Fruit fly (Drosophila melanogaster): ENCODE measurements around the gene CG42680.
A peak's percentile ranks its signal among the peaks of the same experiment; 100 is the strongest.

Gene CG42680

DNA sequence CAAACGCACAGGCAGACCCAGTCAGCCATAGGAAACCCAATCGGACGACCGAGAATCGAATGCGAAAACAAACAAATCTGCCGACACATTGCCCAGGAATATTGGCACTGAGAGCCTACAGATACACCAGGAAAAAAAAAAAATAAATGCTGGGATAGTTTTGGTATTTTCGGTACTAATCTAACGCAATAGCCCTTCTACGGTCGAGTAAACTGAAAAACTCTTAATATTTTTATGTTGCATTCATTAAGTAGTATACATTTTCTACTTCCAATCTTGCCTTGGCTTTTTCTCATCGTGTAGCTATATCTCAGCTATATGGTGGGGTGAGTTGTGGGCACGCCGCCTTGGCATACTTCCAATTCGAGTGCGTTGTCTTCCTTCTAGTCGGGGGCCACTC is 31.6 kb upstream of the CG42680 start (continued):
- TF ChIP-seq CG13424 (tag; optimal IDR thresholded peaks at IDR 0.05) (no peak), vvl (GFP tag; IDR thresholded peaks at IDR 0.05) (peak; percentile 18; the same call in 1 of the 2 replicates), Abd-B (GFP tag; optimal IDR thresholded peaks at IDR 0.05) (no peak), TFAM (GFP tag; optimal IDR thresholded peaks at IDR 0.05) (no peak), CG18262 (tag; optimal IDR thresholded peaks at IDR 0.05) (no peak), MBD-R2 (GFP tag; IDR thresholded peaks at IDR 0.05) (no peak), CG30020 (tag; optimal IDR thresholded peaks at IDR 0.05) (no peak), Mrtf (GFP tag; IDR thresholded peaks at IDR 0.05) (0 out of 3 replicates have a peak, but pooled peaks have one; percentile 17), Bdp1 (GFP tag; optimal IDR thresholded peaks at IDR 0.05) (no peak), lbe (GFP tag; optimal IDR thresholded peaks at IDR 0.05) (no peak), Antp (GFP tag; optimal IDR thresholded peaks at IDR 0.05) (peak; percentile 33), Dad (GFP tag; optimal IDR thresholded peaks at IDR 0.05) (no peak), CG1024 (GFP tag; IDR thresholded peaks at IDR 0.05) (no peak), Ptx1 (GFP tag; IDR thresholded peaks at IDR 0.05) (peak; percentile 68), HLH4C (GFP tag; IDR thresholded peaks at IDR 0.05; ENCODE audit: partially characterized antibody) (no peak), gro (GFP tag; optimal IDR thresholded peaks at IDR 0.05) (no peak), CG43689 (GFP tag; IDR thresholded peaks at IDR 0.05) (0 out of 2 replicates have a peak, but pooled peaks have one; percentile 21), NC2α (GFP tag; optimal IDR thresholded peaks at IDR 0.05) (no peak), CG14965 (GFP tag; optimal IDR thresholded peaks at IDR 0.05; ENCODE audit: borderline replicate concordance) (no peak), CG11695 (GFP tag; IDR thresholded peaks at IDR 0.05) (no peak), Xbp1 (GFP tag; optimal IDR thresholded peaks at IDR 0.05) (peak; percentile 55), NC2β (GFP tag; optimal IDR thresholded peaks at IDR 0.05) (no peak), CG15696 (tag; optimal IDR thresholded peaks at IDR 0.05) (no peak), exex (tag; optimal IDR thresholded peaks at IDR 0.05) (no peak), zen2 (GFP tag; IDR thresholded peaks at IDR 0.05; ENCODE audit: partially characterized antibody) (no peak), pfk (GFP tag; optimal IDR thresholded peaks at IDR 0.05) (no peak), CG12659 (GFP tag; optimal IDR thresholded peaks at IDR 0.05) (no peak), stwl (tag; optimal IDR thresholded peaks at IDR 0.05) (no peak), CG8281 (tag; optimal IDR thresholded peaks at IDR 0.05) (no peak), lilli (GFP tag; optimal IDR thresholded peaks at IDR 0.05) (peak; percentile 39), CG4328 (GFP tag; optimal IDR thresholded peaks at IDR 0.05) (no peak), CG3847 (GFP tag; IDR thresholded peaks at IDR 0.05) (peak; percentile 45), CHES-1-like (GFP tag; optimal IDR thresholded peaks at IDR 0.05) (no peak), corto (GFP tag; optimal IDR thresholded peaks at IDR 0.05) (no peak), CG1233 (GFP tag; optimal IDR thresholded peaks at IDR 0.05) (no peak), CG3995 (GFP tag; optimal IDR thresholded peaks at IDR 0.05) (no peak), Taf1 (GFP tag; IDR thresholded peaks at IDR 0.05) (no peak), Opbp (GFP tag; IDR thresholded peaks at IDR 0.05; ENCODE audit: partially characterized antibody) (no peak), CG7745 (tag; optimal IDR thresholded peaks at IDR 0.05) (no peak), CG2875 (GFP tag; optimal IDR thresholded peaks at IDR 0.05) (no peak), lmd (GFP tag; IDR thresholded peaks at IDR 0.05) (peak; percentile 53), pum (GFP tag; optimal IDR thresholded peaks at IDR 0.05) (peak; percentile 41), ara (GFP tag; IDR thresholded peaks at IDR 0.05) (no peak), Oaz (GFP tag; IDR thresholded peaks at IDR 0.05) (peak; percentile 47; the same call in 1 of the 2 replicates), Sox102F (GFP tag; optimal IDR thresholded peaks at IDR 0.05) (peak; percentile 37), seq (GFP tag; IDR thresholded peaks at IDR 0.05) (no peak), CG13775 (GFP tag; optimal IDR thresholded peaks at IDR 0.05) (no peak), CG12942 (GFP tag; optimal IDR thresholded peaks at IDR 0.05) (no peak), CG17328 (GFP tag; IDR thresholded peaks at IDR 0.05) (0 out of 2 replicates have a peak, but pooled peaks have one; percentile 5), B-H2 (GFP tag; optimal IDR thresholded peaks at IDR 0.05) (no peak), Aef1 (GFP tag; IDR thresholded peaks at IDR 0.05) (no peak; the same call in 2 of the 3 replicates)
